Worm (Caenorhabditis elegans) whole organism, mixed stage, embryonic: ENCODE data around the gene F59A6.11.

Experiments
- blmp-1 ChIP-seq: fragments of 150-350 bp; optimal IDR thresholded peaks from 2 replicates; lab custom pipeline; 2014; ENCODE audit warnings: missing biosample characterization, missing genetic modification characterization
- ceh-39 ChIP-seq: fragments of 150-350 bp; optimal IDR thresholded peaks from 2 replicates; lab custom pipeline; 2014; ENCODE audit warnings: missing biosample characterization, missing genetic modification characterization
- ceh-83 ChIP-seq: fragments of 200-800 bp; sonication (Bioruptor generic); optimal IDR thresholded peaks from 2 replicates; lab custom pipeline; 2018; ENCODE audit warnings: mild to moderate bottlenecking, missing genetic modification characterization, missing compliant biosample characterization
- ces-1 ChIP-seq: fragments of 150-350 bp; optimal IDR thresholded peaks from 2 replicates; lab custom pipeline; 2014; ENCODE audit warnings: missing biosample characterization, missing genetic modification reagents, missing genetic modification characterization
- cnd-1 ChIP-seq: fragments of 200-800 bp; sonication (Bioruptor generic); optimal IDR thresholded peaks from 2 replicates; lab custom pipeline; 2018; ENCODE audit warnings: mild to moderate bottlenecking, missing genetic modification characterization, missing compliant biosample characterization
- elt-1 ChIP-seq: sonication (generic microtip); optimal IDR thresholded peaks from 2 replicates; lab custom pipeline; 2017; ENCODE audit warnings: missing genetic modification characterization, mild to moderate bottlenecking, missing compliant biosample characterization, antibody characterized with exemption, moderate library complexity, borderline replicate concordance; ENCODE audit not compliant: insufficient read depth
- hlh-1 ChIP-seq: fragments of 150-350 bp; optimal IDR thresholded peaks from 2 replicates; lab custom pipeline; 2014; ENCODE audit warnings: missing biosample characterization, missing genetic modification reagents, missing genetic modification characterization
- lin-32 ChIP-seq: fragments of 200-800 bp; sonication (Bioruptor generic); optimal IDR thresholded peaks from 2 replicates; lab custom pipeline; 2018; ENCODE audit warnings: mild to moderate bottlenecking, missing genetic modification characterization, missing compliant biosample characterization
- lsy-2 ChIP-seq: fragments of 150-350 bp; optimal IDR thresholded peaks from 2 replicates; lab custom pipeline; 2014; ENCODE audit warnings: missing biosample characterization, missing genetic modification characterization
- mep-1 ChIP-seq: fragments of 150-350 bp; optimal IDR thresholded peaks from 2 replicates; lab custom pipeline; 2017; ENCODE audit warnings: missing biosample characterization, missing genetic modification reagents, missing genetic modification characterization, inconsistent platforms
- nhr-12 ChIP-seq: fragments of 150-350 bp; optimal IDR thresholded peaks from 2 replicates; lab custom pipeline; 2014; ENCODE audit warnings: missing biosample characterization, missing genetic modification characterization
- nhr-2 ChIP-seq: fragments of 150-350 bp; optimal IDR thresholded peaks from 2 replicates; lab custom pipeline; 2014; ENCODE audit warnings: missing biosample characterization, missing genetic modification characterization
- nhr-28 ChIP-seq: fragments of 150-350 bp; optimal IDR thresholded peaks from 2 replicates; lab custom pipeline; 2014; ENCODE audit warnings: missing biosample characterization, missing genetic modification characterization
- nhr-76 ChIP-seq: sonication (generic microtip); optimal IDR thresholded peaks from 2 replicates; lab custom pipeline; 2017; ENCODE audit warnings: missing biosample characterization, missing genetic modification characterization
- pha-4 ChIP-seq: fragments of 150-350 bp; optimal IDR thresholded peaks from 2 replicates; lab custom pipeline; 2018; ENCODE audit warnings: missing biosample characterization, missing genetic modification reagents, missing genetic modification characterization
- sem-2 ChIP-seq: fragments of 200-800 bp; sonication (Bioruptor generic); optimal IDR thresholded peaks from 2 replicates; lab custom pipeline; 2018; ENCODE audit warnings: mild to moderate bottlenecking, missing genetic modification characterization, missing compliant biosample characterization
- snpc-4 ChIP-seq: fragments of 150-350 bp; optimal IDR thresholded peaks from 2 replicates; lab custom pipeline; 2014; ENCODE audit warnings: missing biosample characterization, missing genetic modification characterization
- sptf-1 ChIP-seq: sonication (generic microtip); optimal IDR thresholded peaks from 2 replicates; lab custom pipeline; 2017; ENCODE audit warnings: mild to moderate bottlenecking, missing genetic modification characterization, moderate library complexity, missing compliant biosample characterization
- unc-62 ChIP-seq: fragments of 150-350 bp; optimal IDR thresholded peaks from 2 replicates; lab custom pipeline; 2014; ENCODE audit warnings: missing biosample characterization, missing genetic modification reagents, missing genetic modification characterization
- zip-8 ChIP-seq: fragments of 150-350 bp; optimal IDR thresholded peaks from 2 replicates; lab custom pipeline; 2014; ENCODE audit warnings: missing biosample characterization, missing genetic modification characterization
- ztf-11 ChIP-seq: fragments of 150-350 bp; optimal IDR thresholded peaks from 2 replicates; lab custom pipeline; 2014; ENCODE audit warnings: missing biosample characterization, missing genetic modification characterization

The F59A6.11 gene

ce11 chrII:4985961-4986503 is 12.5 kb downstream of the F59A6.11 start:
- peak; percentile 58 for TF ChIP-seq ceh-83 (GFP tag; lab: Kevin White, UChicago)
- TF ChIP-seq zip-8 (tag; lab: Kevin White, UChicago): peak; percentile 82
- TF ChIP-seq nhr-2: peak; percentile 93
- no peak for TF ChIP-seq pha-4 (tag; lab: Kevin White, UChicago)
- TF ChIP-seq sptf-1 (tag; lab: Kevin White, UChicago): peak; percentile 1
- TF ChIP-seq mep-1: no peak
- TF ChIP-seq elt-1 (tag; lab: Kevin White, UChicago): peak; percentile 87
- no peak for TF ChIP-seq ceh-39 (tag; lab: Kevin White, UChicago)
- peak; percentile 15 for TF ChIP-seq ces-1
- TF ChIP-seq unc-62 (GFP tag; lab: Kevin White, UChicago): peak; percentile 60

- no peak for TF ChIP-seq snpc-4
These were observed 14.4 kb downstream of the F59A6.11 start for ce11 chrII:4984151-4984550.

ce11 chrII:4981682-4982404 is 16.7 kb downstream of the F59A6.11 start:
- TF ChIP-seq lin-32 (GFP tag; lab: Kevin White, UChicago) (peak; percentile 92), hlh-1 (tag; lab: Kevin White, UChicago) (peak; percentile 21), nhr-12 (tag; lab: Kevin White, UChicago) (no peak)

- no peak for TF ChIP-seq blmp-1 (tag; lab: Kevin White, UChicago)
- TF ChIP-seq nhr-76 (tag; lab: Kevin White, UChicago): no peak
- TF ChIP-seq nhr-2: peak; percentile 67
- TF ChIP-seq pha-4 (tag; lab: Kevin White, UChicago): peak; percentile 24
- TF ChIP-seq lin-32 (GFP tag; lab: Kevin White, UChicago): no peak
These were observed 23.2 kb downstream of the F59A6.11 start for ce11 chrII:4975311-4975710.

- TF ChIP-seq blmp-1 (tag; lab: Kevin White, UChicago): no peak
- TF ChIP-seq unc-62 (GFP tag; lab: Kevin White, UChicago): no peak
- TF ChIP-seq lin-32 (GFP tag; lab: Kevin White, UChicago): peak; percentile 54
- no peak for TF ChIP-seq sptf-1 (tag; lab: Kevin White, UChicago)
These were observed 24.1 kb downstream of the F59A6.11 start for ce11 chrII:4974448-4974951.

DNA sequence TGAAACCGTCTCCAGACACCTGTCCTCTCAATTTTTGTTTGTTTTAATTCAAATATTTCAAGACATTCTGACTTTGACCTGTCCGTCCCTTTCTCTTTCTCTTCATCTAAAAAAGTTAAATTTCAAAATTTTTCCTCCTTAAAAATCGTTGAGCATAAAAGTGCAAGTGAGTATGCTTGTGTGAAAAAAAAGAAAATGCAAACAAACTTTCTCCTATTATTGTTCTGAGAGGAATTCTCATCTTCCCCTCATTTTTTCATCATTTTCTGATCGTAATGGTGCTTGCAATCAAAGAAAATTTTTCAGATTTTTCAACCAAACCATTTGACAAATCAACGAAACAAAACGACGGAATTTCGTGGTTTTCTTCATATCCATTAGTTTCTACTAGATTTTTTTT is 29.7 kb downstream of the F59A6.11 start, which contains the start of gene shc-2:
Gene shc-2, plus strand, starts transcription at position 301 of the 400 bp plus-strand sequence.
- no peak for TF ChIP-seq lsy-2

- TF ChIP-seq nhr-76 (tag; lab: Kevin White, UChicago): no peak
These were observed 30.9 kb downstream of the F59A6.11 start for ce11 chrII:4967636-4968035.

- TF ChIP-seq nhr-28 (tag; lab: Kevin White, UChicago) (no peak), sptf-1 (tag; lab: Kevin White, UChicago) (no peak), snpc-4 (no peak), nhr-2 (no peak), lsy-2 (no peak), cnd-1 (no peak), lin-32 (GFP tag; lab: Kevin White, UChicago) (no peak)
These were observed 32.0 kb downstream of the F59A6.11 start for ce11 chrII:4966576-4966975.

DNA sequence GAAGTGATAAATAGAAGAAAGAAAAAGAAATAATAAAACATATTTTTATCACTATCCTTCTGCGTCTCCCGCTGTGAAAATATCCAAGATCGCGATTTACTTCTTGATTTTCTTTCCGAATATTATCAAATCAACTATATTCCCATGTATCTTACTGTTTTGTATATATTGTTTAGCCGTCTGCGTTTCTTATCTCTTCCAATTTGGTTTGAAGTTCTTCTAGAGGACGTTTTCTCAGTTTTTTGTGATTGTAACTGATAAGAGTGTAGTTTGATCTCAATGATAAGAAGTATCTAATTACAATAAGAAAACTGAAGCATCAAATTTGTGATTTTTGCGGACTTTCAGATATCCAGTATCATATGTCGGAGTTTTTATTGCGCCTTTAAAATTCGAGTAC is 37.9 kb downstream of the F59A6.11 start:
- TF ChIP-seq sem-2 (GFP tag; lab: Kevin White, UChicago): no peak
- TF ChIP-seq pha-4 (tag; lab: Kevin White, UChicago): no peak
- no peak for TF ChIP-seq unc-62 (GFP tag; lab: Kevin White, UChicago)
- no peak for TF ChIP-seq nhr-2
- no peak for TF ChIP-seq hlh-1 (tag; lab: Kevin White, UChicago)
- TF ChIP-seq snpc-4: no peak
- TF ChIP-seq nhr-76 (tag; lab: Kevin White, UChicago): no peak
- no peak for TF ChIP-seq zip-8 (tag; lab: Kevin White, UChicago)
- no peak for TF ChIP-seq ztf-11 (tag; lab: Kevin White, UChicago)
- TF ChIP-seq, all 35 proteins: peak for 0
